Worm (Caenorhabditis elegans): ENCODE measurements around the gene rga-1.

- TF ChIP-seq nhr-11 (tag; optimal IDR thresholded peaks at IDR 0.05): no peak
- no peak for TF ChIP-seq unc-42 (tag; optimal IDR thresholded peaks at IDR 0.05)
- TF ChIP-seq elt-2 (tag; optimal IDR thresholded peaks at IDR 0.05): no peak
Observed at ce11 chrII:11469574-11470108, 4.9 kb downstream of the rga-1 start, which contains the start of gene cisd-1.
